Fruit fly (Drosophila melanogaster): Measurements from ENCODE around the gene X11Lbeta.

The X11Lbeta gene

DNA sequence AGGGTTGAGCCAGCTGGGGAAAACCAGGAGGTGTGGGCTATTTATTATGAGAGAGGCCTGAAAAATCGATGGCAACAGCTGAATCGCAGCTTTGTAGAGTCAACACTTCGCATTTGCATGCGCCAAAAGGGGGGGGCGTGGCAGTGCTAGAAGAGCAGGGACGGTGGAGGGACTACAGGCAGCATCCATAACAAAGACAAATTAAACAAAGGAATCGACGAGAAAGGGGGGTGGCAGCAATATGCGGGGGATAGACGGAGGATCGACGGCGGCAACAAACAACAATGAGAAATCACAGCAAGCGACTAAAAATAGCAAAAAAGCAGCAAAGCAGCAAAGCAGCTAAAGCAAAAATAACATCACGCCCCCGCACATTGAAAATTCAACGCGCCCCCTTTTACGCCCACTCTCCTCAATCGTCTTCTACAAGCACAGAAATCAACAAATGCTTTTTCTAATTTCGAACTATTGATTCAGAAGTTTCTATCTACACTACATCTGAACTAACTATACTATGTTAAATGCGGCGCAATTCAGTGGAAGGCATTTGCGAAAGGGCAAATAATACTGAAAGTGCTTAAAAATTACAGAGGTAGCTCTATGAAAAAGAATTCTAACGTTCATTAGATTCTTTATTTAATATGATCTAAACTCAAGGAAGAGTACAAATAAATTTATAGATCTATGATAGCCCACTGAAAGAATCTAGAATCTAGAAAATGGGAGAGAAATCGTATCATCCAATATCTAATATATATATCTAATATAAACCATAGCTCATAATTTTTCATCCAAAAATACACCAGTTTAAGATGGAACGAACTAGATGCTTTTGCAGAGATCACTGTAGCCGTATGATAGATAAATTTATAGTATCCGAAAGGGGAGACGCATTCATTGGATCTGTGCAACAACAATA lies 107.5 kb downstream of the X11Lbeta start:
- TF ChIP-seq gt (GFP tag; IDR thresholded peaks at IDR 0.05) (no peak), hth (optimal IDR thresholded peaks at IDR 0.05) (no peak), sr (GFP tag; IDR thresholded peaks at IDR 0.05) (peak; percentile 95), Dref (GFP tag; IDR thresholded peaks at IDR 0.05) (no peak), CG2875 (GFP tag; optimal IDR thresholded peaks at IDR 0.05) (no peak), CG15269 (tag; optimal IDR thresholded peaks at IDR 0.05) (peak; percentile 3), CG12769 (tag; optimal IDR thresholded peaks at IDR 0.05) (peak; percentile 0), GATAe (GFP tag; conservative IDR thresholded peaks at IDR 0.05) (no peak), fu2 (GFP tag; optimal IDR thresholded peaks at IDR 0.05) (no peak), ERR (GFP tag; optimal IDR thresholded peaks at IDR 0.05) (no peak), Hsf (GFP tag; optimal IDR thresholded peaks at IDR 0.05) (no peak), Sox100B (GFP tag; optimal IDR thresholded peaks at IDR 0.05) (no peak), Usf (GFP tag; optimal IDR thresholded peaks at IDR 0.05) (no peak), CG12391 (tag; optimal IDR thresholded peaks at IDR 0.05) (no peak), BtbVII (GFP tag; optimal IDR thresholded peaks at IDR 0.05) (no peak), Opbp (GFP tag; IDR thresholded peaks at IDR 0.05; ENCODE audit: partially characterized antibody) (no peak), ase (GFP tag; IDR thresholded peaks at IDR 0.05) (no peak), grau (tag; optimal IDR thresholded peaks at IDR 0.05) (peak; percentile 40), CG8388 (GFP tag; optimal IDR thresholded peaks at IDR 0.05) (no peak), her (GFP tag; optimal IDR thresholded peaks at IDR 0.05) (no peak), crol (GFP tag; IDR thresholded peaks at IDR 0.05) (peak; percentile 79), gem (tag; optimal IDR thresholded peaks at IDR 0.05) (peak; percentile 3), phol (tag; optimal IDR thresholded peaks at IDR 0.05) (no peak), B-H2 (GFP tag; optimal IDR thresholded peaks at IDR 0.05) (no peak), YL-1 (GFP tag; optimal IDR thresholded peaks at IDR 0.05) (no peak), Stat92E (GFP tag; optimal IDR thresholded peaks at IDR 0.05) (no peak), ci (GFP tag; IDR thresholded peaks at IDR 0.05) (no peak), sens (GFP tag) (peak; percentile 9), dpn (GFP tag; optimal IDR thresholded peaks at IDR 0.05) (no peak), CG14710 (tag; optimal IDR thresholded peaks at IDR 0.05) (no peak), tin (GFP tag; optimal IDR thresholded peaks at IDR 0.05) (no peak), Ets65A (GFP tag) (no peak), pita (GFP tag; optimal IDR thresholded peaks at IDR 0.05) (no peak), CG30431 (GFP tag; optimal IDR thresholded peaks at IDR 0.05) (no peak), ranshi (GFP tag; IDR thresholded peaks at IDR 0.05) (no peak), onecut (GFP tag; IDR thresholded peaks at IDR 0.05) (peak; percentile 80), D19A (tag; optimal IDR thresholded peaks at IDR 0.05) (peak; percentile 14)

- TF ChIP-seq crol (GFP tag; IDR thresholded peaks at IDR 0.05) (peak; percentile 98), ewg (GFP tag; optimal IDR thresholded peaks at IDR 0.05) (peak; percentile 65), sna (GFP tag; IDR thresholded peaks at IDR 0.05; ENCODE audit: partially characterized antibody) (0 out of 2 replicates have a peak, but pooled peaks have one; percentile 26), C15 (GFP tag; IDR thresholded peaks at IDR 0.05) (no peak), Dad (GFP tag; optimal IDR thresholded peaks at IDR 0.05) (no peak), Meics (GFP tag; optimal IDR thresholded peaks at IDR 0.05) (peak; percentile 1), Trl (optimal IDR thresholded peaks at IDR 0.05) (peak; percentile 10 to 48), Trl (GFP tag; optimal IDR thresholded peaks at IDR 0.05) (no peak), dmrt99B (tag; optimal IDR thresholded peaks at IDR 0.05) (peak; percentile 10), peb (GFP tag; IDR thresholded peaks at IDR 0.05) (no peak), Atf-2 (GFP tag; optimal IDR thresholded peaks at IDR 0.05) (no peak), org-1 (GFP tag; optimal IDR thresholded peaks at IDR 0.05) (peak; percentile 11), Med (GFP tag) (peak; percentile 35), CG2120 (GFP tag; optimal IDR thresholded peaks at IDR 0.05) (peak; percentile 11), CG2199 (GFP tag; IDR thresholded peaks at IDR 0.05) (0 out of 3 replicates have a peak, but pooled peaks have one; percentile 27)
These were observed 108.3 kb downstream of the X11Lbeta start for dm6 chrX:10735682-10736353.
